Worm (Caenorhabditis elegans): ENCODE data around the gene srh-48.

Gene srh-48

ce11 chrII:9412086-9412608, 32.3 kb downstream of the srh-48 start, which contains the start of gene arrd-3:
Gene arrd-3, plus strand, starts transcription at chrII:9412558.
- TF ChIP-seq flt-1 (GFP tag; IDR thresholded peaks at IDR 0.05) (no peak), tab-1 (GFP tag; IDR thresholded peaks at IDR 0.05) (no peak), ztf-29 (GFP tag; IDR thresholded peaks at IDR 0.05) (no peak)

DNA sequence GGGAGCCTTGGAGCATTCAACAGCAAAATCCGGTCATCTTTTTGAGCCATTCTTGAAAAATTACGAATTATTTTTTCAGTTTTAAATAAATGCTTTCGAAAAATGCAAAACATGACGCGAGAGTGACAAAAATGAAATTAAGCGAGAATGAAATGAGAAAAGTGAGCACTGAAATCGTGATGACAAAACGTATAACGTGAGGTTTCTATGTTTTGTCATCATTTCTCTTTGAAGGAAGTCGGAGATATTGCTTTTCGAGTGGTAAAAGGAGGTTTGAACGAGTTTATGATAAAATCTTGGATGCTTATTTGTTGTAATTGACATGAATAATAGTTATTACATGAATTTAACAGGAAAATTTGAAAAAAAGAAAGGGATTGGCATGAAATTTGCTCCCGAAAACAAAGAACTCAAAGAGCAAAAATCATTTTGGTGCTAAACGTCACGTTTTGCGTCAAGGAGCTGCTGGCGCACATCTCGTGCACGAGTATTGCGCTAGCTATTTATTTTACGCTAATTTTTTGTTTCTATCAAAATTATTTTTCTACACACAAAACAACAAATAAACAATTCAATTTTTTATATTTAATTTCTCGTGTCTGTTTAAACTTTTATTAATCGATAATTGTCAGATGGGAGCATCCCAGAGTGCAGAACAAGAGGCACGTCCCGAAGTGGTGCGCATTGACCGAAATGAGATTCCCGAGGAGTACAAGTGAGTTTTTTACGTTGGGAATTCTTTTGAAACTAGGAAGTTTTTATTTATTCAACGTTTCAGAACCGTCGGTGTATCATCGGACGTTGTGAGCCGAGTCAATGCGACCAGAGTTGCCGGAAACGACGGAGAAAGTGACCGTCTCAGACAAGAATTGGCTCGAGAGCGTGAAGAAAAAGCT, 36.7 kb downstream of the srh-48 start, which contains the start of the genes gss-1 and chch-3:
Gene gss-1 (minus strand): TSS at position 51 of the 896 bp plus-strand sequence.
Gene chch-3 (plus strand): TSS at position 633 of the 896 bp plus-strand sequence.
- TF ChIP-seq cog-1 (tag; optimal IDR thresholded peaks at IDR 0.05) (peak; percentile 31), klf-2 (GFP tag; conservative IDR thresholded peaks at IDR 0.05) (no peak)

DNA sequence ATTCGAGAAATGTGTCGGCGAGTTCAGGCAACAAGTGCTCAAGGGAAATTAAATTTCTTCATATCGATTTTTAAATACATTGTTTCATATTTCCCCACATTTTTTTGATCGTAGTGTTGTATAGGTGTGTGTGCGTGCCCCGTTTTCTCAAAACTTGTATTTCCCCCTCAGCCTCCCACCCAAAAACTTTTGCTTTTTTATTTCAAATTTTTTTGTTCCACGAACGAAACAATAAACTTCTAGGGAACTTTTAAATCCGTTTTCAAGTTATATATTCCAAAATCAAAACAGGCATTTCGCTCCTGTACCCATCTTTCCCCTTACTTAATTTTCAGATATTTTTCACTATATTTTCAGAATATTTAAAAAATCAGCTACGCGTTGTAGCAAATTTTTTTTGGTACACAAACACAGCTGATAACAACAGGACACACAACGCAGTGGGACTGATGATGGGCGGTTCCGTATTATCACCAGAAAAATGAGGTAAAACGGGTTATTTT, 38.2 kb downstream of the srh-48 start, which contains the start of the genes M176.4 and M176.16:
Gene M176.4 (plus strand): TSS at position 301 of the 503 bp plus-strand sequence.
Gene M176.16 (plus strand): TSS at position 453 of the 503 bp plus-strand sequence.
- TF ChIP-seq T22C8.4 (GFP tag; IDR thresholded peaks at IDR 0.05): no peak
- no peak for TF ChIP-seq ref-1 (GFP tag; conservative IDR thresholded peaks at IDR 0.05)

ce11 chrII:9418843-9419532, 39.1 kb downstream of the srh-48 start:
- no peak for TF ChIP-seq flt-1 (GFP tag; IDR thresholded peaks at IDR 0.05)
- no peak for TF ChIP-seq med-1 (GFP tag; optimal IDR thresholded peaks at IDR 0.05; ENCODE audit: insufficient read depth)
- TF ChIP-seq ztf-29 (GFP tag; IDR thresholded peaks at IDR 0.05): no peak
- no peak for TF ChIP-seq ztf-23 (GFP tag; IDR thresholded peaks at IDR 0.05)
- no peak for TF ChIP-seq T22C8.4 (GFP tag; IDR thresholded peaks at IDR 0.05)
- TF ChIP-seq ref-1 (GFP tag; conservative IDR thresholded peaks at IDR 0.05): no peak
- no peak for TF ChIP-seq klf-2 (GFP tag; conservative IDR thresholded peaks at IDR 0.05)
- TF ChIP-seq cog-1 (tag; optimal IDR thresholded peaks at IDR 0.05): no peak
- TF ChIP-seq tab-1 (GFP tag; IDR thresholded peaks at IDR 0.05): no peak

ce11 chrII:9421969-9422368, 42.1 kb downstream of the srh-48 start, which contains the start of gene M176.11:
Gene M176.11, plus strand, starts transcription at chrII:9422269.
- TF ChIP-seq ztf-23 (GFP tag; IDR thresholded peaks at IDR 0.05) (no peak), tab-1 (GFP tag; IDR thresholded peaks at IDR 0.05) (no peak), ref-1 (GFP tag; conservative IDR thresholded peaks at IDR 0.05) (no peak)

ce11 chrII:9426076-9426475, 46.2 kb downstream of the srh-48 start, which contains the start of gene M176.10:
Gene M176.10, minus strand, starts transcription at chrII:9426176.
- TF ChIP-seq cog-1 (tag; optimal IDR thresholded peaks at IDR 0.05) (no peak), tab-1 (GFP tag; IDR thresholded peaks at IDR 0.05) (no peak), ref-1 (GFP tag; conservative IDR thresholded peaks at IDR 0.05) (no peak), klf-2 (GFP tag; conservative IDR thresholded peaks at IDR 0.05) (no peak), ztf-23 (GFP tag; IDR thresholded peaks at IDR 0.05) (no peak), med-1 (GFP tag; optimal IDR thresholded peaks at IDR 0.05; ENCODE audit: insufficient read depth) (no peak), flt-1 (GFP tag; IDR thresholded peaks at IDR 0.05) (no peak), T22C8.4 (GFP tag; IDR thresholded peaks at IDR 0.05) (no peak), ztf-29 (GFP tag; IDR thresholded peaks at IDR 0.05) (no peak)

DNA sequence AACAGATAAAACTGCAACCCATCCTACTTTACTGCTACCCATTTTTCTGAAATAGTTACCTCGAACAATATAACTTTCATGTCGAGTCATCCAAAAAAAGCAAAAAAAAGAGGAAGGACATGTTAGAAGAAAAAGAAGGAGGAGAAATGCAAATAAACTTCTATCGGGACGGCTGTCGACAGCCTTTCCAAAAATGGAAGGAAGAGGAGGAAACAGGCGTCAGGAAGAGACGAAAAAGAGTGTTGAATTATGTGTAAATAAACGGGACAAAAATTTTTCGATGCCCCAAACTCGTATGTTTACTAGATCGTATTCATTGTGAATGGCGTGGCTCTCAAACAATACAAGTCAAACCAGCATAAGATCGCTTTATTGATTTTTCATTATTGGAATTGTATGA, 47.7 kb downstream of the srh-48 start, which contains the start of gene M176.5:
Gene M176.5 (minus strand): TSS at position 101 of the 400 bp plus-strand sequence.
- no peak for TF ChIP-seq ref-1 (GFP tag; conservative IDR thresholded peaks at IDR 0.05)
- TF ChIP-seq ztf-29 (GFP tag; IDR thresholded peaks at IDR 0.05): no peak
- no peak for TF ChIP-seq med-1 (GFP tag; optimal IDR thresholded peaks at IDR 0.05; ENCODE audit: insufficient read depth)
- TF ChIP-seq T22C8.4 (GFP tag; IDR thresholded peaks at IDR 0.05): no peak
- TF ChIP-seq klf-2 (GFP tag; conservative IDR thresholded peaks at IDR 0.05): no peak
- TF ChIP-seq cog-1 (tag; optimal IDR thresholded peaks at IDR 0.05): no peak
- TF ChIP-seq ztf-23 (GFP tag; IDR thresholded peaks at IDR 0.05): no peak

DNA sequence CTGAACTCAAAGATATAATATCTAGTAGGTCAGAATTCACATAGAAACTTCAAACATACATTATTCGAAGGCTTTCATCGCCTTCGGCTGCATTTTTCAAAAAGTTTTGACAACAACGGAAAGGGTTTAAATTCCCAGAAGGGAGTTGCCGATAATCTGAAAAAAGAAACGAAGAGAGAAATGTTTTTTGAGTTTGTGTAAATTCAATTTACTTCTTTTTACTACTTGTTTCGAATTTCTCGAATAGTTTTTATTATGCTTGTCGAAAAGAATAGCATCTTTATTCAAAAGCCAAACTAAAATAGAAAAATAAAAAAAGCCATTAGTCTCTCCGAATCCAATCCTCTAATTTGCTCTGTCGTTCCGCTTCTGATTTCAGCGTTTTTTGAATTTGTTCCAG, 51.2 kb downstream of the srh-48 start:
- TF ChIP-seq cog-1 (tag; optimal IDR thresholded peaks at IDR 0.05) (no peak), flt-1 (GFP tag; IDR thresholded peaks at IDR 0.05) (no peak), klf-2 (GFP tag; conservative IDR thresholded peaks at IDR 0.05) (no peak), ztf-29 (GFP tag; IDR thresholded peaks at IDR 0.05) (no peak), T22C8.4 (GFP tag; IDR thresholded peaks at IDR 0.05) (no peak), ztf-23 (GFP tag; IDR thresholded peaks at IDR 0.05) (no peak), ref-1 (GFP tag; conservative IDR thresholded peaks at IDR 0.05) (no peak), tab-1 (GFP tag; IDR thresholded peaks at IDR 0.05) (no peak), med-1 (GFP tag; optimal IDR thresholded peaks at IDR 0.05; ENCODE audit: insufficient read depth) (no peak)

DNA sequence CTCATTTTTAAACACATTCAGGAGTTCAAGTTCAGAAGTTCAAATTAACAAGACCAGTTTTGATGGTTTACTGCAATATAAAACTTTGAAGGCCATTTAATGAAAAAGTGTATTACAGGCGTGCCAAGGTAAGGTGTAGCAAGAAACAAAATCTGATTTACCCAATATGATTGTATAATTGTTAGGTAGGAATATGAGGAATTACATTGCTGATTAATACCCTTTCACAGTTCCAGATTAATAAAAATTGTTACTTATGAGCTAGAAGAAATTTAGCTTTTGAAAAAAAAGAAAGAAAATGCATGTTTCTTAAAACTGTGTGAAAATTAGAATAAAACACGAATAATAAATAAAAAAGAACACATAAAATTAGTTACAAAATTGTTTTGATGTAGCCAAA, 53.7 kb downstream of the srh-48 start, which contains the start of gene kin-15:
Gene kin-15 (minus strand): TSS at position 101 of the 400 bp plus-strand sequence.
- TF ChIP-seq med-1 (GFP tag; optimal IDR thresholded peaks at IDR 0.05; ENCODE audit: insufficient read depth): no peak
- no peak for TF ChIP-seq ztf-23 (GFP tag; IDR thresholded peaks at IDR 0.05)
- no peak for TF ChIP-seq tab-1 (GFP tag; IDR thresholded peaks at IDR 0.05)
- TF ChIP-seq ztf-29 (GFP tag; IDR thresholded peaks at IDR 0.05): no peak
- no peak for TF ChIP-seq flt-1 (GFP tag; IDR thresholded peaks at IDR 0.05)
- no peak for TF ChIP-seq cog-1 (tag; optimal IDR thresholded peaks at IDR 0.05)
- TF ChIP-seq klf-2 (GFP tag; conservative IDR thresholded peaks at IDR 0.05): no peak
- no peak for TF ChIP-seq T22C8.4 (GFP tag; IDR thresholded peaks at IDR 0.05)
- no peak for TF ChIP-seq ref-1 (GFP tag; conservative IDR thresholded peaks at IDR 0.05)

Measured in whole organism, midembryonic.